Worm (Caenorhabditis elegans) whole organism, midembryonic: ENCODE measurements around the gene ZC266.1.

ENCODE experiments used
- T22C8.4 ChIP-seq: fragments of 200-800 bp; sonication (Bioruptor generic); IDR thresholded peaks from 2 replicates; pipeline ENCODE4 v1.3.6; 2022; ENCODE audit warnings: missing genetic modification characterization, missing compliant biosample characterization
- flt-1 ChIP-seq: fragments of 200-800 bp; sonication (Bioruptor generic); IDR thresholded peaks from 2 replicates; pipeline ENCODE4 v1.3.6; 2022; ENCODE audit warnings: missing genetic modification characterization, missing compliant biosample characterization
- klf-2 ChIP-seq: fragments of 200-800 bp; sonication (Bioruptor generic); conservative IDR thresholded peaks from 2 replicates; pipeline ENCODE4 v1.3.6; 2022; ENCODE audit warnings: missing genetic modification reagents, missing genetic modification characterization, missing compliant biosample characterization
- ref-1 ChIP-seq: fragments of 200-800 bp; sonication (Bioruptor generic); conservative IDR thresholded peaks from 2 replicates; pipeline ENCODE4 v1.3.6; 2022; ENCODE audit warnings: missing genetic modification reagents, missing genetic modification characterization, missing compliant biosample characterization
- tab-1 ChIP-seq: fragments of 200-800 bp; sonication (Bioruptor generic); IDR thresholded peaks from 2 replicates; pipeline ENCODE4 v1.3.6; 2022; ENCODE audit warnings: missing genetic modification characterization, missing compliant biosample characterization
- ztf-23 ChIP-seq: fragments of 200-800 bp; sonication (Bioruptor generic); IDR thresholded peaks from 2 replicates; pipeline ENCODE4 v1.3.6; 2022; ENCODE audit warnings: missing genetic modification reagents, missing genetic modification characterization, missing compliant biosample characterization
- ztf-29 ChIP-seq: fragments of 200-800 bp; sonication (Bioruptor generic); IDR thresholded peaks from 2 replicates; pipeline ENCODE4 v1.3.6; 2022; ENCODE audit warnings: missing genetic modification reagents, missing genetic modification characterization, missing compliant biosample characterization

Gene ZC266.1

ce11 chrV:4647857-4648256 is 52.2 kb downstream of the ZC266.1 start, which contains the start of gene F41F3.3:
F41F3.3 (minus strand) TSS chrV:4648239.
- TF ChIP-seq flt-1 (GFP tag; lab: Robert Waterston, UW) (peak; percentile 65; the same call in 1 of the 2 replicates), tab-1 (GFP tag; lab: Robert Waterston, UW) (0 out of 2 replicates have a peak, but pooled peaks have one; percentile 25), T22C8.4 (GFP tag; lab: Robert Waterston, UW) (no peak), klf-2 (GFP tag; lab: Robert Waterston, UW) (no peak), ztf-23 (GFP tag; lab: Robert Waterston, UW) (0 out of 2 replicates have a peak, but pooled peaks have one; percentile 46)

ce11 chrV:4647279-4647819 is 52.7 kb downstream of the ZC266.1 start:
- TF ChIP-seq ztf-29 (GFP tag; lab: Robert Waterston, UW) (no peak), tab-1 (GFP tag; lab: Robert Waterston, UW) (no peak), ref-1 (no peak)
